Worm (Caenorhabditis elegans) whole organism, L4 larva: ENCODE measurements around the gene F59B1.4.
A peak's percentile ranks its signal among the peaks of the same experiment; 100 is the strongest.
"Not testable (repeated sequence)": the region's sequence is repeated elsewhere in the genome, so short reads cannot be mapped to it uniquely, and the experiment has no call there.

Experiments used
- F37D6.2 ChIP-seq: sonication (generic microtip); optimal IDR thresholded peaks from 2 replicates; lab custom pipeline; 2016; ENCODE audit warnings: mild to moderate bottlenecking, missing genetic modification characterization, missing compliant biosample characterization
- Y105C5A.15 ChIP-seq: fragments of 200-800 bp; sonication (Bioruptor generic); IDR thresholded peaks from 2 replicates; pipeline ENCODE4 v1.3.6; 2022; ENCODE audit warnings: missing genetic modification characterization, missing compliant biosample characterization
- Y48G9A.11 ChIP-seq: fragments of 200-800 bp; sonication (Bioruptor generic); IDR thresholded peaks from 2 replicates; pipeline ENCODE4 v1.3.6; 2022; ENCODE audit warnings: missing genetic modification reagents, missing genetic modification characterization, missing compliant biosample characterization
- Y5F2A.4 ChIP-seq: fragments of 200-800 bp; sonication (Bioruptor generic); optimal IDR thresholded peaks from 2 replicates; lab custom pipeline; 2018; ENCODE audit warnings: mild to moderate bottlenecking, missing genetic modification characterization, missing compliant biosample characterization
- ZK337.2 ChIP-seq: fragments of 200-800 bp; sonication (Bioruptor generic); IDR thresholded peaks from 2 replicates; pipeline ENCODE4 v1.3.6; 2022; ENCODE audit warnings: missing genetic modification reagents, missing genetic modification characterization, missing compliant biosample characterization
- aha-1 ChIP-seq: fragments of 150-350 bp; peaks from one replicate; lab custom pipeline; 2014; ENCODE audit warnings: missing biosample characterization, missing genetic modification characterization
- ama-1 ChIP-seq: fragments of 150-350 bp; optimal IDR thresholded peaks from 2 replicates; lab custom pipeline; 2014; ENCODE audit warnings: inconsistent platforms, mixed read lengths
- arid-1 ChIP-seq: fragments of 200-800 bp; sonication (Bioruptor generic); conservative IDR thresholded peaks from 2 replicates; pipeline ENCODE4 v1.3.6; 2022; ENCODE audit warnings: missing genetic modification reagents, missing genetic modification characterization, missing compliant biosample characterization
- ceh-44 ChIP-seq: fragments of 200-800 bp; sonication (Bioruptor generic); IDR thresholded peaks from 2 replicates; pipeline ENCODE4 v1.3.6; 2022; ENCODE audit warnings: missing genetic modification reagents, missing genetic modification characterization, missing compliant biosample characterization
- ceh-62 ChIP-seq: sonication (generic microtip); optimal IDR thresholded peaks from 2 replicates; lab custom pipeline; 2017; ENCODE audit warnings: missing biosample characterization, missing genetic modification characterization
- ces-1 ChIP-seq: fragments of 150-350 bp; sonication (generic microtip); optimal IDR thresholded peaks from 4 replicates; lab custom pipeline; 2014; ENCODE audit warnings: missing biosample characterization, missing genetic modification reagents, missing genetic modification characterization
- ctbp-1 ChIP-seq: fragments of 200-800 bp; sonication (Bioruptor generic); IDR thresholded peaks from 2 replicates; pipeline ENCODE4 v1.3.6; 2022; ENCODE audit warnings: missing genetic modification reagents, missing genetic modification characterization, missing compliant biosample characterization
- daf-19 ChIP-seq: fragments of 200-800 bp; sonication (Bioruptor generic); conservative IDR thresholded peaks from 2 replicates; pipeline ENCODE4 v1.3.6; 2022; ENCODE audit warnings: missing genetic modification characterization, missing compliant biosample characterization
- daf-8 ChIP-seq: fragments of 200-800 bp; sonication (Bioruptor generic); IDR thresholded peaks from 2 replicates; pipeline ENCODE4 v1.3.6; 2022; ENCODE audit warnings: missing genetic modification characterization, missing compliant biosample characterization
- dpl-1 ChIP-seq: fragments of 150-350 bp; optimal IDR thresholded peaks from 2 replicates; lab custom pipeline; 2014; ENCODE audit warnings: missing biosample characterization, missing genetic modification reagents, missing genetic modification characterization
- dve-1 ChIP-seq: sonication (generic microtip); optimal IDR thresholded peaks from 2 replicates; lab custom pipeline; 2017; ENCODE audit warnings: antibody characterized with exemption, mild to moderate bottlenecking, missing genetic modification characterization, missing compliant biosample characterization; ENCODE audit not compliant: insufficient read depth
- egl-43 ChIP-seq: fragments of 200-800 bp; sonication (Bioruptor generic); IDR thresholded peaks from 2 replicates; pipeline ENCODE4 v1.3.6; 2022; ENCODE audit warnings: missing genetic modification reagents, missing genetic modification characterization, missing compliant biosample characterization
- fkh-10 ChIP-seq: fragments of 150-350 bp; optimal IDR thresholded peaks from 2 replicates; lab custom pipeline; 2014; ENCODE audit warnings: missing biosample characterization, missing genetic modification reagents, missing genetic modification characterization
- gei-8 ChIP-seq: fragments of 200-800 bp; sonication (Bioruptor generic); optimal IDR thresholded peaks from 2 replicates; lab custom pipeline; 2018; ENCODE audit warnings: mild to moderate bottlenecking, missing genetic modification characterization, missing compliant biosample characterization
- hlh-30 ChIP-seq: sonication (generic microtip); optimal IDR thresholded peaks from 2 replicates; lab custom pipeline; 2017; ENCODE audit warnings: antibody characterized with exemption, mild to moderate bottlenecking, missing genetic modification characterization, missing compliant biosample characterization; ENCODE audit not compliant: insufficient read depth
- hmg-1.1 ChIP-seq: fragments of 200-800 bp; sonication (Bioruptor generic); IDR thresholded peaks from 2 replicates; pipeline ENCODE4 v1.3.6; 2022; ENCODE audit warnings: missing genetic modification reagents, missing genetic modification characterization, missing compliant biosample characterization
- jun-1 ChIP-seq: fragments of 150-350 bp; optimal IDR thresholded peaks from 2 replicates; lab custom pipeline; 2014; ENCODE audit warnings: missing biosample characterization, missing genetic modification reagents, missing genetic modification characterization
- lim-7 ChIP-seq: fragments of 200-800 bp; sonication (Bioruptor generic); IDR thresholded peaks from 2 replicates; pipeline ENCODE4 v1.3.6; 2022; ENCODE audit warnings: missing genetic modification characterization, missing compliant biosample characterization
- lin-1 ChIP-seq: fragments of 200-800 bp; sonication (Bioruptor generic); IDR thresholded peaks from 2 replicates; pipeline ENCODE4 v1.3.6; 2022; ENCODE audit warnings: missing genetic modification reagents, missing genetic modification characterization, missing compliant biosample characterization
- lin-13 ChIP-seq: fragments of 150-350 bp; optimal IDR thresholded peaks from 2 replicates; lab custom pipeline; 2014; ENCODE audit warnings: missing biosample characterization, missing genetic modification reagents, missing genetic modification characterization
- lin-38 ChIP-seq: fragments of 200-800 bp; sonication (Bioruptor generic); IDR thresholded peaks from 2 replicates; pipeline ENCODE4 v1.3.6; 2022; ENCODE audit warnings: missing genetic modification reagents, missing genetic modification characterization, missing compliant biosample characterization
- lir-3 ChIP-seq: sonication (generic microtip); optimal IDR thresholded peaks from 2 replicates; lab custom pipeline; 2016; ENCODE audit warnings: mild to moderate bottlenecking, missing genetic modification characterization, missing compliant biosample characterization
- madf-9 ChIP-seq: fragments of 200-800 bp; sonication (Bioruptor generic); conservative IDR thresholded peaks from 2 replicates; pipeline ENCODE4 v1.3.6; 2022; ENCODE audit warnings: missing genetic modification reagents, missing genetic modification characterization, missing compliant biosample characterization
- mdt-29 ChIP-seq: fragments of 200-800 bp; sonication (Bioruptor generic); IDR thresholded peaks from 2 replicates; pipeline ENCODE4 v1.3.6; 2022; ENCODE audit warnings: missing genetic modification reagents, missing genetic modification characterization, missing compliant biosample characterization
- mep-1 ChIP-seq: fragments of 150-350 bp; sonication (generic microtip); optimal IDR thresholded peaks from 3 replicates; lab custom pipeline; 2014; ENCODE audit warnings: missing biosample characterization, missing genetic modification characterization
- nhr-102 ChIP-seq: sonication (generic microtip); optimal IDR thresholded peaks from 2 replicates; lab custom pipeline; 2016; ENCODE audit warnings: mild to moderate bottlenecking, missing genetic modification characterization, moderate library complexity, missing compliant biosample characterization
- nhr-111 ChIP-seq: fragments of 200-800 bp; sonication (Bioruptor generic); optimal IDR thresholded peaks from 2 replicates; lab custom pipeline; 2018; ENCODE audit warnings: mild to moderate bottlenecking, missing genetic modification characterization, missing compliant biosample characterization
- nhr-28 ChIP-seq: fragments of 150-350 bp; optimal IDR thresholded peaks from 2 replicates; lab custom pipeline; 2014; ENCODE audit warnings: missing biosample characterization, missing genetic modification characterization
- php-3 ChIP-seq: fragments of 200-800 bp; sonication (Bioruptor generic); IDR thresholded peaks from 2 replicates; pipeline ENCODE4 v1.3.6; 2022; ENCODE audit warnings: missing genetic modification reagents, missing genetic modification characterization, missing compliant biosample characterization
- spr-1 ChIP-seq: sonication (generic microtip); optimal IDR thresholded peaks from 2 replicates; lab custom pipeline; 2016; ENCODE audit warnings: mild to moderate bottlenecking, missing genetic modification characterization, missing compliant biosample characterization
- vab-7 ChIP-seq: fragments of 200-800 bp; sonication (Bioruptor generic); IDR thresholded peaks from 2 replicates; pipeline ENCODE4 v1.3.6; 2022; ENCODE audit warnings: missing genetic modification reagents, missing genetic modification characterization, missing compliant biosample characterization
- zip-11 ChIP-seq: fragments of 200-800 bp; sonication (Bioruptor generic); IDR thresholded peaks from 2 replicates; pipeline ENCODE4 v1.3.6; 2022; ENCODE audit warnings: missing genetic modification characterization, missing compliant biosample characterization
- zip-2 ChIP-seq: fragments of 150-350 bp; optimal IDR thresholded peaks from 2 replicates; lab custom pipeline; 2014; ENCODE audit warnings: missing biosample characterization, missing genetic modification characterization

The F59B1.4 gene

DNA sequence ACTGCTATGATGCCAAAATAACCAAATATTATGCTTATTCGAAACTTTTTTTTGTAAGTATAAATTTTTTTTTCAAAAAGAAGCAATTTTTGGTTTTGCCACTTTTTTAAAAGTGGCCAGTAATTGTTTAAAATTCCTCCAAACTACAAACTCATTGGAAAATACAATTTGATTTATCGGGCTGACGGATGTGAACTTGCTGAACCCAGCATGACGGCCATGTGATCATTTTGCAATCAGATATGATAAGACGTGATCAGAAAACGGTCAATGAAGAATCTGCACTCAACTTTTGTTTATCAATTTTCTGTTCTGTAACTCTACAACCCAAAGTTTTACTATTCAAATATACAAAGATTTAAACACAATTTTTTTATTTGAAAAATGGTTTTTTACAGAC lies 20.5 kb downstream of the F59B1.4 start:
- no peak for TF ChIP-seq ces-1
- TF ChIP-seq hlh-30, result peak; percentile 7
- TF ChIP-seq nhr-28 (tag; lab: Kevin White, UChicago), result peak; percentile 80

DNA sequence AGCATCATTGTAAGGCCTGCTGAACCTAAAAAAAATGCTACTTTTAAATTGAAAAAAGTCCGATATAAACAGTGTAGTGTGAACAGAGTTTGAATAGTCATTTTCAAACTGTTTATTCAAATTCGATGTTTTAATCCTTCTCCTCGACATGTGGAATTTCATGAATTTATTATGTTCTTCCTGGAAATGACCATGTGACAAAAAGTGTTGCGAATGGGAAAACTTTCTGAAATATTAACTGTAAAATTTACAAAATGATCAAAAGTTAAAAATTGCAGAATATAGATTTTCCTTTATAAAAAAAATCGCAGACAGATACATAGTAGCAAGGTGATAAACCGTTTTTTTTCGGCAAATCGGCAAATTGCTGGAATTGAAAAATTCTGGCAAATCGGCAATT lies 21.5 kb downstream of the F59B1.4 start, which contains the start of gene T22F3.8:
TSS of gene T22F3.8 (minus strand) at position 101 of the 400 bp plus-strand sequence.
- no peak for TF ChIP-seq Y105C5A.15 (GFP tag; lab: Robert Waterston, UW)
- TF ChIP-seq madf-9, result no peak
- no peak for TF ChIP-seq mep-1 (tag; lab: Kevin White, UChicago)
- no peak for TF ChIP-seq dve-1
- no peak for TF ChIP-seq dpl-1 (GFP tag; lab: Kevin White, UChicago)
- TF ChIP-seq lin-38 (GFP tag; lab: Robert Waterston, UW), result no peak

DNA sequence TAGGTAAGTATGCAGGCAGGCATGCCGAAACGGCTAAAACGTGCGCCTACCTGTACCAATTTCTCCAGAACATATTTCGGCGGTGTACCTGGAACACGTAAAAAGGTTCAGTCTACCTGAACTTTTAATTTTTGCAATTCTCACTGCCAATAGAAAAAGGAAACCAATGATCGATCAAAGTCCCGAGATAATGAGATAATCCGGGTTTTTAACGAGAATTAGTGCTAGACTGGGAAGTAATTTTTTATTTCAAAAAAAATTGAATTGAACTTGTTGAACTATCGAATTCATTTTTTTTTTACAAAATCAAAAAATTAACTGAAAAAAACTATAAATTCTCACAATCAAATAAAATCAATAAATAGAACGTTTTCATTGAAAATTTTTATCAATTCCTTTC lies 26.3 kb downstream of the F59B1.4 start, which contains the start of gene T22F3.7:
TSS of gene T22F3.7 (minus strand) at position 101 of the 400 bp plus-strand sequence.
- TF ChIP-seq zip-2 (no peak), php-3 (GFP tag; lab: Robert Waterston, UW) (no peak), daf-8 (GFP tag; lab: Robert Waterston, UW) (no peak), ZK337.2 (GFP tag; lab: Robert Waterston, UW) (no peak), gei-8 (GFP tag; lab: Kevin White, UChicago) (no peak), daf-19 (no peak), Y5F2A.4 (GFP tag; lab: Kevin White, UChicago) (no peak)

DNA sequence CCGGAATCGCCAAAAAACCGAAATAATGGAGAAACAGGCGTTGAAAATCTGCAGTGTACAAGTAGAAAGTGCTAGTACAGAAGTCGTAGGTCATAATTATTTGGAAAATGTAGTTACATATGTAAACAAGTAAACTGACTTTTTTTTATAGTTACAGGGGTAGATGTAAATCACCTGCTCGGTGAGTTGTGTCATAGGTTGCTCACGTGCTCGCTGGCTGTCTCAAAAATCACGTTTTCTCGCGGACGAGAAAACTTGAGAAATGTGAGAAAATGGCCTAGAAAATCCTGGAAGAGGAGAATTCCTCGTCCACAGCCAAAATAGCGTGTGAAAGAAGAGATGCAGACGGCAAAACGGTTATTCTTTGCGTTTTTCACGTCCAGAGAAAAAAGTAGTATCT lies 29.8 kb downstream of the F59B1.4 start, which contains the start of gene srh-212:
TSS of gene srh-212 (minus strand) at position 101 of the 400 bp plus-strand sequence.
- TF ChIP-seq zip-11 (GFP tag; lab: Robert Waterston, UW); ctbp-1 (GFP tag; lab: Robert Waterston, UW); fkh-10: not testable (repeated sequence)

DNA sequence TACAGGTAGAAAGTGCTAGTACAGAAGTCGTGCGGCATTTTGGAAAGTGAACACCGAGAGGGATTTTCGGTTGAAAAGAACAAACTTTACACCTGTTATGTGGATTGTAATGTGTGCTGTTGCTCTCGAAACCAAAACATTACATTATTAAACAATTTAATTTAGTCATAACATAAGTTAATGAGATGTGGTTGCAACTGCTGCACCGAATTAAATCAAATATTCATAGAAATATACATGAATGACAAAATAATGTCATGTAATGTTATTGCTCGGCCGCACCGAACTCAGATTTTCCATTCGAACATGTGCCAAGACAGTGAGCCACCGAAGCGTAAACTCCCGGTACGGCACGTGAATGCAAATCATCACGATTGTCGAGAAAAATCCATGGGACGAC lies 31.9 kb downstream of the F59B1.4 start, which contains the start of gene srh-213:
TSS of gene srh-213 (minus strand) at position 101 of the 400 bp plus-strand sequence.
- TF ChIP-seq nhr-28 (tag; lab: Kevin White, UChicago), result no peak
- no peak for TF ChIP-seq daf-19
- TF ChIP-seq aha-1 (tag; lab: Kevin White, UChicago), result peak; percentile 84
- no peak for TF ChIP-seq mep-1 (tag; lab: Kevin White, UChicago)
- TF ChIP-seq ZK337.2 (GFP tag; lab: Robert Waterston, UW), result no peak
- TF ChIP-seq, all 104 proteins: peak for 1

DNA sequence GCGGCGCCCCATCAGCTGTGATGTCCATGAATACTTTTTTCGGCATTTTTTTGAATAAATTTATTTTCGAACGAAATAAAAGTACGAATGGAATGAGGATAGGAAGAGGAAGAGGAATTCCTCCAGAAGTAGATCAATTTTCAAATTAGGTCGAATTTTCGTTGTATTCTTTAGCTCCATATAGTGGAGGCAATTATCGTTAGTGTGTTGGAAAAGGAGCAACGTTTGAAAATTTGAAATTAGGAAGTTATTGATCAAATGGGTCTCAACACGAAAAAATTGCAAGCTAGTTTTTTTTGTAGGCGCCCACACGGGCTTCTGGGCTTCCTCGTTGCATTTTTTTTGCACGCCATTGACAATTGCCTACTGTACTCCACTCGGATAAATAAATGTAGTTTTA lies 34.7 kb downstream of the F59B1.4 start, which contains the start of gene T22F3.12:
TSS of gene T22F3.12 (minus strand) at position 101 of the 400 bp plus-strand sequence.
- TF ChIP-seq ama-1 (lab: Kevin White, UChicago) (no peak), Y5F2A.4 (GFP tag; lab: Kevin White, UChicago) (no peak), nhr-28 (tag; lab: Kevin White, UChicago) (no peak), egl-43 (GFP tag; lab: Robert Waterston, UW) (no peak), ces-1 (no peak), ceh-62 (tag; lab: Kevin White, UChicago) (no peak), arid-1 (no peak), F37D6.2 (tag; lab: Kevin White, UChicago) (no peak), ceh-44 (GFP tag; lab: Robert Waterston, UW) (no peak)

DNA sequence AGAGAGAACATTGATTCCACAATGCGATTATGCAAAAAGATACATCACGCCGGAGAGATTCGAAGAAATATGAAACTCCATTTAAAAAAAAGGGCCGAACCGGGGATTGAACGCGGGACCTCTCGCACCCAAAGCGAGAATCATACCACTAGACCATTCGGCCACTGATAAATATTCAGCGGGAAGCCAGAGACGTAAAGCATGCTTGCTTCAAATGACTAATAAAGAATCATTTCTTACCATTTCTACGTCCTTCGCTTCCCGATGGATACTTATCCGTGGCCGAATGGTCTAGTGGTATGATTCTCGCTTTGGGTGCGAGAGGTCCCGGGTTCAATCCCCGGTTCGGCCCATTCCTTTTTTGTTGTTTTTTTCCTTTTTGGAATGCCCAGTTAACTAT lies 38.6 kb downstream of the F59B1.4 start:
- TF ChIP-seq spr-1 (tag; lab: Kevin White, UChicago) (no peak), lin-1 (GFP tag; lab: Robert Waterston, UW) (peak; percentile 51), fkh-10 (no peak), vab-7 (GFP tag; lab: Robert Waterston, UW) (peak; percentile 58; the same call in 1 of the 2 replicates), jun-1 (tag; lab: Kevin White, UChicago) (no peak), nhr-111 (GFP tag; lab: Kevin White, UChicago) (no peak), php-3 (GFP tag; lab: Robert Waterston, UW) (0 out of 2 replicates have a peak, but pooled peaks have one; percentile 17), lin-13 (GFP tag; lab: Kevin White, UChicago) (peak; percentile 42), lim-7 (GFP tag; lab: Robert Waterston, UW) (peak; percentile 75), nhr-102 (tag; lab: Kevin White, UChicago) (no peak), lin-38 (GFP tag; lab: Robert Waterston, UW) (peak; percentile 64), hmg-1.1 (GFP tag; lab: Robert Waterston, UW) (peak; percentile 44; the same call in 1 of the 2 replicates), ceh-44 (GFP tag; lab: Robert Waterston, UW) (0 out of 2 replicates have a peak, but pooled peaks have one; percentile 7), mdt-29 (no peak), Y48G9A.11 (GFP tag; lab: Robert Waterston, UW) (peak; percentile 70), lir-3 (tag; lab: Kevin White, UChicago) (peak; percentile 6), gei-8 (GFP tag; lab: Kevin White, UChicago) (no peak), egl-43 (GFP tag; lab: Robert Waterston, UW) (peak; percentile 81)
